Fruit fly (Drosophila melanogaster): ENCODE results near the gene Cht11.

Gene Cht11

DNA sequence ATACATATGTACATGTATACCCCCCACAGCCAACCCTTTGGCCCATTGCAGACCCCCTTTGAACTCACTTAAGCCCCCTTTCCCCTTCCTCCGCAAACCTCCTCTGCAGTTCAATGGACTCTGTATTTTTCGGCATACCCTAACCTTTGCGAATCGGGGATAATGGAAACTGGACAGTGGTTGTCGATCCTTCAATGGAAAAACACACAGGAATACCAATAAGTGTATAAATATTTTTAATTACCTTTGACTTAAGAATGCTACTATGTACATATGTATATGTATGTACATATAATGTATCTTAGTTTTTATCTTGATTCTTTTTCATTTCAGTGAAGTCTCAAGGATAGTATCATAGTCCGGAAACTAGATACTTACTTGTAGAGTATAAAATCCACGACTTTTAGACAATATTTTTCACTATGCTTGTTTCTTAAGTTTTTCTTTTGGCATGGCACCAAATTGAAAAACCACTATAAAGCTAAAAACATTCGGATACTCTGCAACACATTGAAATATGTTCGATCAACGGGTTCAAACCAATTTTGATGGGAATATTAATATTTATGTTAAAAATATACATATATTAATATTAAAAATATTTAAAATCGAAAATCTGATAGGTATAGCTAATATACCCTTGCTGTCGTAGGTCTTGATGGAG, 7.1 kb upstream of the Cht11 start (continued):
- peak; percentile 26 for TF ChIP-seq CG12155 (GFP tag; optimal IDR thresholded peaks at IDR 0.05)
- no peak; the same call in 1 of the 2 replicates for TF ChIP-seq CG4360 (GFP tag; IDR thresholded peaks at IDR 0.05)
- TF ChIP-seq oc (tag; optimal IDR thresholded peaks at IDR 0.05) = peak; percentile 61
- peak; percentile 66; the same call in 1 of the 2 replicates for TF ChIP-seq Awh (GFP tag; IDR thresholded peaks at IDR 0.05)
- no peak for TF ChIP-seq YL-1 (GFP tag; optimal IDR thresholded peaks at IDR 0.05)
- no peak for TF ChIP-seq CG15479 (GFP tag; optimal IDR thresholded peaks at IDR 0.05)
- TF ChIP-seq D (optimal IDR thresholded peaks at IDR 0.05) = no peak
- peak; percentile 47 for TF ChIP-seq D (GFP tag; optimal IDR thresholded peaks at IDR 0.05)
- no peak for TF ChIP-seq CG16863 (GFP tag; optimal IDR thresholded peaks at IDR 0.05)
- TF ChIP-seq gsb (GFP tag; IDR thresholded peaks at IDR 0.05) = peak; percentile 23
- TF ChIP-seq corto (GFP tag; optimal IDR thresholded peaks at IDR 0.05) = no peak
- TF ChIP-seq lilli (GFP tag; optimal IDR thresholded peaks at IDR 0.05) = peak; percentile 17
- no peak for TF ChIP-seq jigr1 (GFP tag; IDR thresholded peaks at IDR 0.05)
- TF ChIP-seq pb (GFP tag; optimal IDR thresholded peaks at IDR 0.05) = no peak
- no peak for TF ChIP-seq CG6765 (GFP tag; optimal IDR thresholded peaks at IDR 0.05)
- TF ChIP-seq Side (GFP tag; optimal IDR thresholded peaks at IDR 0.05) = no peak
- no peak for TF ChIP-seq CG6683 (GFP tag; optimal IDR thresholded peaks at IDR 0.05)
- peak; percentile 26 for TF ChIP-seq CG18476 (GFP tag; optimal IDR thresholded peaks at IDR 0.05)
- TF ChIP-seq ash1 (GFP tag; optimal IDR thresholded peaks at IDR 0.05) = no peak
- peak; percentile 55 for TF ChIP-seq D19B (GFP tag; optimal IDR thresholded peaks at IDR 0.05)
- TF ChIP-seq CG9609 (GFP tag; optimal IDR thresholded peaks at IDR 0.05) = no peak
- peak; percentile 59 for TF ChIP-seq CG10267 (tag; optimal IDR thresholded peaks at IDR 0.05)
- TF ChIP-seq phol (tag; optimal IDR thresholded peaks at IDR 0.05) = peak; percentile 77
- no peak for TF ChIP-seq jing (GFP tag; optimal IDR thresholded peaks at IDR 0.05)
- 0 out of 2 replicates have a peak, but pooled peaks have one; percentile 14 for TF ChIP-seq sim (GFP tag; IDR thresholded peaks at IDR 0.05)
- TF ChIP-seq CG7745 (tag; optimal IDR thresholded peaks at IDR 0.05) = no peak
- no peak for TF ChIP-seq CTCF (GFP tag; optimal IDR thresholded peaks at IDR 0.05)
- no peak for TF ChIP-seq Dad (GFP tag; optimal IDR thresholded peaks at IDR 0.05)
- TF ChIP-seq toy (GFP tag; IDR thresholded peaks at IDR 0.05) = no peak
- TF ChIP-seq lab (GFP tag; optimal IDR thresholded peaks at IDR 0.05) = peak; percentile 82
- TF ChIP-seq gro (GFP tag; optimal IDR thresholded peaks at IDR 0.05) = no peak
- TF ChIP-seq gcm2 (GFP tag; optimal IDR thresholded peaks at IDR 0.05) = no peak
- peak; percentile 60 for TF ChIP-seq Nf-YA (GFP tag; IDR thresholded peaks at IDR 0.05)
- TF ChIP-seq inv (GFP tag; IDR thresholded peaks at IDR 0.05; ENCODE audit: partially characterized antibody) = no peak
- TF ChIP-seq CG16815 (GFP tag; optimal IDR thresholded peaks at IDR 0.05) = peak; percentile 15
- peak; percentile 50 for TF ChIP-seq run (tag; optimal IDR thresholded peaks at IDR 0.05)
- peak; percentile 63 for TF ChIP-seq CG3847 (GFP tag; IDR thresholded peaks at IDR 0.05)
- 0 out of 2 replicates have a peak, but pooled peaks have one; percentile 44 for TF ChIP-seq CG11696 (GFP tag; IDR thresholded peaks at IDR 0.05)
- TF ChIP-seq BEAF-32 (GFP tag; optimal IDR thresholded peaks at IDR 0.05) = no peak
- no peak for TF ChIP-seq Opbp (GFP tag; IDR thresholded peaks at IDR 0.05; ENCODE audit: partially characterized antibody)
- TF ChIP-seq CG8924 (tag; optimal IDR thresholded peaks at IDR 0.05) = peak; percentile 71
- peak; percentile 97 for TF ChIP-seq D19A (tag; optimal IDR thresholded peaks at IDR 0.05)
- peak; percentile 26; the same call in 1 of the 4 replicates for TF ChIP-seq Gug (GFP tag; IDR thresholded peaks at IDR 0.05)
- no peak for TF ChIP-seq zfh2 (GFP tag; optimal IDR thresholded peaks at IDR 0.05)
- TF ChIP-seq CG34224 (GFP tag; IDR thresholded peaks at IDR 0.05; ENCODE audit: partially characterized antibody) = no peak
- TF ChIP-seq chif (GFP tag; optimal IDR thresholded peaks at IDR 0.05) = no peak
- TF ChIP-seq TFAM (GFP tag; optimal IDR thresholded peaks at IDR 0.05) = no peak
- TF ChIP-seq CG3281 (GFP tag; optimal IDR thresholded peaks at IDR 0.05) = peak; percentile 69
- TF ChIP-seq CG31388 (GFP tag; optimal IDR thresholded peaks at IDR 0.05) = no peak
- TF ChIP-seq CG3407 (GFP tag; optimal IDR thresholded peaks at IDR 0.05) = peak; percentile 19
- peak; percentile 71 for TF ChIP-seq gsb-n (tag; optimal IDR thresholded peaks at IDR 0.05)
